Worm (Caenorhabditis elegans): Measurements from ENCODE around the gene stip-1.

Gene stip-1

DNA sequence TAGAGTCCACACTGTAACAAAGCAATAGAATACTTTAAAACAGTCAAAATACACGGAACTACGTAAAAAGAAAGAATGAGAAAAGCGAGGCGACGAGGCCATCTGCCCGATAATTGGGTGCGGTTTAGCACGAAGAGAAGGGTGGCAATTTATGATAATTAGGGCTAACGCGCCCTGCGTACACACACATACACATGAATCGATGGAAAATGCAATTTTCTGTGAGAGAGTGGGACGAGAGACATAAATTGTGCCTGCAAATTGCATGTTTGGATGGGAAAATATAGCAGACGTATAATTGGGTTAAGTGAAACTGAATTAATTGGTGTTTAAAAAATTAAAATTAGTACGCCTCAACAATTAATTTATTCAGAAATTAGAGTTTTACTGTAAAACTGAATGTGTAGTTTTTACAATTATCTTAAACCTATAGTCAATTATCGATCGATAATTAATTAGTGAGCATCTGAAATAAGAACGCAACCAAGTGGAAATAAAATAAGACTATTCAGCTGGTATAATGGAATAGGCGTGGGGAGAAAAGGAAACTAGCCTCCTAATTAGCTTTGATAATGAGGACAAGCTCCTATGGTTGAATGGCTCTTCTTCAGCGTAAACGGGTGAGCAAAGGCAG, 23.8 kb upstream of the stip-1 start (continued):
- TF ChIP-seq ceh-82 (tag; optimal IDR thresholded peaks at IDR 0.05) = no peak

DNA sequence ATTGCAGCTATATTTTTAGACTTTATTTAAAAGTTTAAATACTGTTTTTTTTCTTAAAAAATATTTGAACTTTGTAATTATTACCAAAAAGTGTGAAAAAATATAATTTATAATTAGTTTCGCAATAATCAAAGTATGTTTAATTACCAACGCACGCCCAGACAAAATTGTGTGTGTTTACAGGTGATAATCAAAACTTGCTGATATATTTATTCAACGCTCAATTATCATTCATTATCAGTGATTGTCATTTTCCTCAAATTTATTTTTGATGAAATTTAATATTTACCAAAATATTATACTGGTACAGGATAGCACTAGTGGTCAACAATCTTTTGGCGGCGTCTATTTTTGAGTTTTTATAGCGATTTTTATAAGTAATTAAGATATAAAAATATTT, 23.2 kb upstream of the stip-1 start:
- peak; percentile 8 for TF ChIP-seq elt-2 (tag; optimal IDR thresholded peaks at IDR 0.05)
- no peak for TF ChIP-seq ztf-4 (tag; optimal IDR thresholded peaks at IDR 0.05)
- no peak for TF ChIP-seq rnt-1 (tag; optimal IDR thresholded peaks at IDR 0.05)

ce11 chrII:10370826-10371225, 21.0 kb upstream of the stip-1 start:
- no peak for TF ChIP-seq C34B4.2 (tag; optimal IDR thresholded peaks at IDR 0.05)
- no peak for TF ChIP-seq ceh-63 (GFP tag; optimal IDR thresholded peaks at IDR 0.05)
- TF ChIP-seq lin-15B (tag; optimal IDR thresholded peaks at IDR 0.05) = no peak
- peak; percentile 40 for TF ChIP-seq mep-1 (tag; optimal IDR thresholded peaks at IDR 0.05)
- TF ChIP-seq fkh-10 (GFP tag; optimal IDR thresholded peaks at IDR 0.05) = no peak
- TF ChIP-seq elt-2 (tag; optimal IDR thresholded peaks at IDR 0.05) = no peak
- TF ChIP-seq aly-2 (tag; optimal IDR thresholded peaks at IDR 0.05) = no peak
- peak in 1 of 2 experiments; percentile 14 for TF ChIP-seq lin-35 (GFP tag; optimal IDR thresholded peaks at IDR 0.05)
- no peak for TF ChIP-seq unc-86 (tag; optimal IDR thresholded peaks at IDR 0.05)
- TF ChIP-seq dsc-1 (tag; optimal IDR thresholded peaks at IDR 0.05) = peak; percentile 11
- TF ChIP-seq alr-1 (tag; optimal IDR thresholded peaks at IDR 0.05; ENCODE audit: borderline replicate concordance) = no peak
- no peak for TF ChIP-seq nhr-85 (tag)
- TF ChIP-seq ama-1 (optimal IDR thresholded peaks at IDR 0.05) = no peak
- no peak for TF ChIP-seq C16A3.4 (tag; optimal IDR thresholded peaks at IDR 0.05)
- no peak for TF ChIP-seq nhr-47 (tag; optimal IDR thresholded peaks at IDR 0.05)
- TF ChIP-seq zip-4 (GFP tag; optimal IDR thresholded peaks at IDR 0.05) = no peak
- TF ChIP-seq ztf-11 (tag; optimal IDR thresholded peaks at IDR 0.05) = no peak
- no peak for TF ChIP-seq ztf-4 (tag; optimal IDR thresholded peaks at IDR 0.05)
- no peak for TF ChIP-seq grh-1 (GFP tag; IDR thresholded peaks at IDR 0.05)
- TF ChIP-seq jun-1 (tag; optimal IDR thresholded peaks at IDR 0.05) = no peak
- TF ChIP-seq fos-1 (tag; optimal IDR thresholded peaks at IDR 0.05) = no peak
- no peak for TF ChIP-seq Y116A8C.19 (tag; optimal IDR thresholded peaks at IDR 0.05; ENCODE audit: borderline replicate concordance)
- TF ChIP-seq ceh-8 (GFP tag; optimal IDR thresholded peaks at IDR 0.05) = no peak
- no peak for TF ChIP-seq isw-1 (GFP tag; IDR thresholded peaks at IDR 0.05)
- no peak for TF ChIP-seq nhr-11 (tag; optimal IDR thresholded peaks at IDR 0.05)
- no peak for TF ChIP-seq snu-23 (GFP tag; optimal IDR thresholded peaks at IDR 0.05)
- no peak for TF ChIP-seq hlh-4 (tag; optimal IDR thresholded peaks at IDR 0.05)
- TF ChIP-seq dpl-1 (GFP tag; optimal IDR thresholded peaks at IDR 0.05) = peak in 1 of 3 experiments; percentile 10
- peak; percentile 34 for TF ChIP-seq rnt-1 (tag; optimal IDR thresholded peaks at IDR 0.05)
- TF ChIP-seq zag-1 (tag; optimal IDR thresholded peaks at IDR 0.05) = no peak
- no peak for TF ChIP-seq F16B12.6 (tag; optimal IDR thresholded peaks at IDR 0.05)
- TF ChIP-seq sox-4 (tag; optimal IDR thresholded peaks at IDR 0.05) = no peak
- TF ChIP-seq unc-98 (GFP tag; IDR thresholded peaks at IDR 0.05) = no peak
- peak; percentile 52 for TF ChIP-seq blmp-1 (tag; optimal IDR thresholded peaks at IDR 0.05)
- TF ChIP-seq ceh-82 (tag; optimal IDR thresholded peaks at IDR 0.05) = no peak
- TF ChIP-seq nhr-28 (tag; optimal IDR thresholded peaks at IDR 0.05) = no peak
- TF ChIP-seq efl-3 (GFP tag; optimal IDR thresholded peaks at IDR 0.05) = no peak
- TF ChIP-seq ceh-90 (tag; optimal IDR thresholded peaks at IDR 0.05) = no peak
- no peak for TF ChIP-seq C04F5.9 (tag; optimal IDR thresholded peaks at IDR 0.05)
- no peak for TF ChIP-seq hlh-17 (GFP tag; optimal IDR thresholded peaks at IDR 0.05; ENCODE audit: borderline replicate concordance)
- TF ChIP-seq unc-30 (tag; optimal IDR thresholded peaks at IDR 0.05) = no peak
- no peak for TF ChIP-seq egl-27 (tag; optimal IDR thresholded peaks at IDR 0.05)
- no peak for TF ChIP-seq lin-39 (tag; optimal IDR thresholded peaks at IDR 0.05)
- no peak for TF ChIP-seq nhr-237 (tag; optimal IDR thresholded peaks at IDR 0.05)
- TF ChIP-seq nhr-77 (tag; optimal IDR thresholded peaks at IDR 0.05) = no peak
- no peak for TF ChIP-seq unc-130 (tag; optimal IDR thresholded peaks at IDR 0.05)
- no peak for TF ChIP-seq pqm-1 (tag; optimal IDR thresholded peaks at IDR 0.05)
- TF ChIP-seq hpl-2 (GFP tag; optimal IDR thresholded peaks at IDR 0.05) = no peak
